Worm (Caenorhabditis elegans): ENCODE data around the gene K04C2.5.

DNA sequence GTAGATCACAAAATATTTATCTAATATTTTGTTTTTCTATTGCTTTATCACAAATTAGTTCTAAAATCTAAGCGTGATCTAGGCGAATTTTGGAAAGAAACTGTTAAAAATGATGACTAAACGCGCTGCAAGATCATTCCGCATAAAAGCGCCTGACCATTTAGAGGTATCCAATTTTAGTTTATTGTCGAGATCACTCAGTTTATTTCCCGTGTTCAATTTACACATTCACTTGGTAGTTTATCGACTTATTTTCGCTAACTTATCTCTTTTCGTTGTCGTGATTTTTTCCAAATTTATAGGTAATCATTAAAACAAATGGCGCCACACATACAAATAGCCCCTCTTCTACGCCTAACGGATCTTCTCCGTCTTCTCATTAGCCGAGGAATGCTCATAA, 14.9 kb upstream of the K04C2.5 start, which contains the start of gene T07E3.2:
- TF ChIP-seq him-1 (tag; optimal IDR thresholded peaks at IDR 0.05) (no peak), W03F9.2 (tag; optimal IDR thresholded peaks at IDR 0.05) (no peak), dao-5 (tag; optimal IDR thresholded peaks at IDR 0.05) (no peak)

All from whole organism, L4/young adult.